Fruit fly (Drosophila melanogaster) whole organism, adult: Measurements from ENCODE around the gene CG12395.

Source experiments
- CG11617 ChIP-seq: fragments of 200-800 bp; sonication (Bioruptor generic); optimal IDR thresholded peaks from 2 replicates; lab custom pipeline; 2017; ENCODE audit warnings: mild to moderate bottlenecking, missing biosample characterization, missing genetic modification reagents, missing genetic modification characterization
- CG12768 ChIP-seq: fragments of 200-800 bp; sonication (Bioruptor generic); optimal IDR thresholded peaks from 2 replicates; lab custom pipeline; 2017; ENCODE audit warnings: missing biosample characterization, missing genetic modification characterization, mild to moderate bottlenecking, moderate library complexity, missing genetic modification reagents
- CG14711 ChIP-seq: fragments of 200-800 bp; sonication (Bioruptor generic); optimal IDR thresholded peaks from 2 replicates; lab custom pipeline; 2018; ENCODE audit warnings: missing biosample characterization, mild to moderate bottlenecking, missing genetic modification characterization, moderate library complexity
- CG1620 ChIP-seq: fragments of 200-800 bp; sonication (Bioruptor generic); optimal IDR thresholded peaks from 2 replicates; lab custom pipeline; 2016; ENCODE audit warnings: missing biosample characterization, missing genetic modification characterization
- CG33017 ChIP-seq: fragments of 200-800 bp; sonication (Bioruptor generic); optimal IDR thresholded peaks from 2 replicates; lab custom pipeline; 2018; ENCODE audit warnings: missing biosample characterization, mild to moderate bottlenecking, missing genetic modification characterization, moderate library complexity
- CG5204 ChIP-seq: fragments of 200-800 bp; sonication (Bioruptor generic); optimal IDR thresholded peaks from 2 replicates; lab custom pipeline; 2016; ENCODE audit warnings: missing biosample characterization, missing genetic modification characterization
- CG7045 ChIP-seq: fragments of 200-800 bp; sonication (Bioruptor generic); optimal IDR thresholded peaks from 2 replicates; lab custom pipeline; 2017; ENCODE audit warnings: missing biosample characterization, mild to moderate bottlenecking, missing genetic modification characterization
- CG7101 ChIP-seq: fragments of 200-800 bp; sonication (Bioruptor generic); optimal IDR thresholded peaks from 2 replicates; lab custom pipeline; 2018; ENCODE audit warnings: missing biosample characterization, mild to moderate bottlenecking, missing genetic modification characterization, moderate library complexity
- Clk ChIP-seq: fragments of 200-800 bp; sonication (Bioruptor generic); optimal IDR thresholded peaks from 2 replicates; lab custom pipeline; 2017; ENCODE audit warnings: missing biosample characterization, missing genetic modification characterization
- Crg-1 ChIP-seq: fragments of 200-800 bp; sonication (Bioruptor generic); optimal IDR thresholded peaks from 2 replicates; lab custom pipeline; 2016; ENCODE audit warnings: missing biosample characterization, missing genetic modification characterization
- Hr96 ChIP-seq: fragments of 200-800 bp; sonication (Bioruptor generic); optimal IDR thresholded peaks from 2 replicates; lab custom pipeline; 2016; ENCODE audit warnings: missing biosample characterization, missing genetic modification characterization
- Mnt ChIP-seq: fragments of 200-800 bp; sonication (Bioruptor generic); optimal IDR thresholded peaks from 2 replicates; lab custom pipeline; 2016; ENCODE audit warnings: missing biosample characterization, mild to moderate bottlenecking, missing genetic modification characterization
- bab1 ChIP-seq: fragments of 200-800 bp; sonication (Bioruptor generic); optimal IDR thresholded peaks from 3 replicates; lab custom pipeline; 2019; ENCODE audit warnings: missing biosample characterization, mild to moderate bottlenecking, missing genetic modification characterization, moderate library complexity
- cic ChIP-seq: fragments of 200-800 bp; sonication (Bioruptor generic); optimal IDR thresholded peaks from 2 replicates; lab custom pipeline; 2017; ENCODE audit warnings: missing biosample characterization, mild to moderate bottlenecking, missing genetic modification characterization, moderate library complexity
- cnc ChIP-seq, 2 experiments: fragments of >200 bp; optimal IDR thresholded peaks; 2 replicates each; lab custom pipeline; 2017
- kay ChIP-seq: fragments of 200-800 bp; sonication (Bioruptor generic); peaks from one replicate; lab custom pipeline; 2016; ENCODE audit warnings: missing biosample characterization, missing genetic modification characterization, borderline replicate concordance
- ovo ChIP-seq: fragments of 200-800 bp; sonication (Bioruptor generic); optimal IDR thresholded peaks from 2 replicates; lab custom pipeline; 2016; ENCODE audit warnings: missing biosample characterization, missing genetic modification characterization
- pad ChIP-seq: fragments of 200-800 bp; sonication (Bioruptor generic); optimal IDR thresholded peaks from 3 replicates; lab custom pipeline; 2017; ENCODE audit warnings: missing biosample characterization, missing genetic modification characterization, mild to moderate bottlenecking, moderate library complexity, missing genetic modification reagents
- tj ChIP-seq: fragments of 200-800 bp; sonication (Bioruptor generic); optimal IDR thresholded peaks from 3 replicates; lab custom pipeline; 2017; ENCODE audit warnings: missing biosample characterization, mild to moderate bottlenecking, missing genetic modification characterization, moderate library complexity
- toe ChIP-seq: fragments of 200-800 bp; sonication (Bioruptor generic); optimal IDR thresholded peaks from 2 replicates; lab custom pipeline; 2016; ENCODE audit warnings: missing biosample characterization, missing genetic modification characterization

The CG12395 gene

dm6 chrX:16104056-16104737 is 41.5 kb upstream of the CG12395 start:
- peak; percentile 74 for TF ChIP-seq tj (GFP tag; lab: Kevin White, UChicago)
- no peak for TF ChIP-seq CG33017 (tag; lab: Kevin White, UChicago)
- TF ChIP-seq pad (GFP tag; lab: Kevin White, UChicago), result no peak

dm6 chrX:16103482-16103881 is 40.8 kb upstream of the CG12395 start:
- TF ChIP-seq toe (no peak), CG7101 (tag; lab: Kevin White, UChicago) (no peak), cic (GFP tag; lab: Kevin White, UChicago) (no peak), cnc (optimal IDR thresholded peaks at IDR 0.05; lab: Kevin White, UChicago) (no peak), CG1620 (GFP tag; lab: Kevin White, UChicago) (no peak), Mnt (GFP tag; lab: Kevin White, UChicago) (no peak), ovo (GFP tag; lab: Kevin White, UChicago) (no peak), Hr96 (GFP tag; lab: Kevin White, UChicago) (no peak), bab1 (GFP tag; lab: Kevin White, UChicago) (no peak), kay (no peak), CG33017 (tag; lab: Kevin White, UChicago) (no peak), CG5204 (GFP tag; lab: Kevin White, UChicago) (no peak), CG14711 (tag; lab: Kevin White, UChicago) (no peak), pad (GFP tag; lab: Kevin White, UChicago) (no peak), CG11617 (no peak), CG7045 (GFP tag; lab: Kevin White, UChicago) (no peak), Clk (GFP tag; lab: Kevin White, UChicago) (no peak)

- peak; percentile 34 for TF ChIP-seq cic (GFP tag; lab: Kevin White, UChicago)
- TF ChIP-seq Crg-1, result no peak
- peak; percentile 21 for TF ChIP-seq Mnt (GFP tag; lab: Kevin White, UChicago)
- TF ChIP-seq bab1 (GFP tag; lab: Kevin White, UChicago), result peak; percentile 46
- peak; percentile 37 for TF ChIP-seq CG7101 (tag; lab: Kevin White, UChicago)
- peak; percentile 74 for TF ChIP-seq kay
- TF ChIP-seq Hr96 (GFP tag; lab: Kevin White, UChicago), result no peak
- no peak for TF ChIP-seq cnc (optimal IDR thresholded peaks at IDR 0.05; lab: Kevin White, UChicago)
- TF ChIP-seq pad (GFP tag; lab: Kevin White, UChicago), result peak; percentile 8
- TF ChIP-seq ovo (GFP tag; lab: Kevin White, UChicago), result no peak
- no peak for TF ChIP-seq Clk (GFP tag; lab: Kevin White, UChicago)
- TF ChIP-seq CG33017 (tag; lab: Kevin White, UChicago), result peak; percentile 23
- TF ChIP-seq tj (GFP tag; lab: Kevin White, UChicago), result peak; percentile 98
- TF ChIP-seq CG11617, result peak; percentile 59
- TF ChIP-seq CG12768 (GFP tag; lab: Kevin White, UChicago), result no peak
- no peak for TF ChIP-seq CG7045 (GFP tag; lab: Kevin White, UChicago)
- peak; percentile 7 for TF ChIP-seq CG14711 (tag; lab: Kevin White, UChicago)
- no peak for TF ChIP-seq toe
- TF ChIP-seq CG1620 (GFP tag; lab: Kevin White, UChicago), result no peak
- no peak for TF ChIP-seq CG5204 (GFP tag; lab: Kevin White, UChicago)
Observed at dm6 chrX:16102338-16103218, 39.9 kb upstream of the CG12395 start.

dm6 chrX:16100726-16101351 is 38.1 kb upstream of the CG12395 start:
- TF ChIP-seq pad (GFP tag; lab: Kevin White, UChicago) (no peak), Crg-1 (no peak), CG7101 (tag; lab: Kevin White, UChicago) (no peak), kay (no peak), Clk (GFP tag; lab: Kevin White, UChicago) (no peak), ovo (GFP tag; lab: Kevin White, UChicago) (no peak), CG33017 (tag; lab: Kevin White, UChicago) (no peak), CG5204 (GFP tag; lab: Kevin White, UChicago) (no peak), CG11617 (no peak), cnc (optimal IDR thresholded peaks at IDR 0.05; lab: Kevin White, UChicago) (no peak), Hr96 (GFP tag; lab: Kevin White, UChicago) (no peak), tj (GFP tag; lab: Kevin White, UChicago) (no peak), toe (no peak), bab1 (GFP tag; lab: Kevin White, UChicago) (no peak), Mnt (GFP tag; lab: Kevin White, UChicago) (no peak), CG14711 (tag; lab: Kevin White, UChicago) (no peak), cic (GFP tag; lab: Kevin White, UChicago) (no peak)

- peak; percentile 9 for TF ChIP-seq Mnt (GFP tag; lab: Kevin White, UChicago)
- TF ChIP-seq CG7101 (tag; lab: Kevin White, UChicago), result peak; percentile 59
- no peak for TF ChIP-seq CG7045 (GFP tag; lab: Kevin White, UChicago)
- no peak for TF ChIP-seq CG5204 (GFP tag; lab: Kevin White, UChicago)
- peak; percentile 45 for TF ChIP-seq CG1620 (GFP tag; lab: Kevin White, UChicago)
- TF ChIP-seq Crg-1, result peak; percentile 15
- no peak for TF ChIP-seq toe
- TF ChIP-seq bab1 (GFP tag; lab: Kevin White, UChicago), result peak; percentile 3
- peak; percentile 16 for TF ChIP-seq pad (GFP tag; lab: Kevin White, UChicago)
- TF ChIP-seq Clk (GFP tag; lab: Kevin White, UChicago), result no peak
- no peak for TF ChIP-seq tj (GFP tag; lab: Kevin White, UChicago)
Observed at dm6 chrX:16096488-16096887, 33.8 kb upstream of the CG12395 start.
